Worm (Caenorhabditis elegans): ENCODE measurements around the gene T08D10.5.

- no peak for TF ChIP-seq W03F9.2 (tag; optimal IDR thresholded peaks at IDR 0.05)
- no peak for TF ChIP-seq dao-5 (tag; optimal IDR thresholded peaks at IDR 0.05)
These were observed 29.8 kb upstream of the T08D10.5 start, which contains the start of gene F55G7.4 for ce11 chrX:11927585-11927984.
